Worm (Caenorhabditis elegans) whole organism, L1 larva: Measurements from ENCODE around the gene ZK829.3.
A peak's percentile ranks its signal among the peaks of the same experiment; 100 is the strongest.

ENCODE experiments used
- C16A3.4 ChIP-seq: fragments of 150-350 bp; optimal IDR thresholded peaks from 2 replicates; lab custom pipeline; 2014; ENCODE audit warnings: missing biosample characterization, missing genetic modification characterization
- C34B4.2 ChIP-seq: sonication (generic microtip); optimal IDR thresholded peaks from 2 replicates; lab custom pipeline; 2017; ENCODE audit warnings: mild to moderate bottlenecking, missing genetic modification characterization, missing compliant biosample characterization
- Y116A8C.19 ChIP-seq: sonication (generic microtip); optimal IDR thresholded peaks from 2 replicates; lab custom pipeline; 2016; ENCODE audit warnings: missing compliant biosample characterization, missing genetic modification characterization, borderline replicate concordance
- aha-1 ChIP-seq: fragments of 150-350 bp; optimal IDR thresholded peaks from 2 replicates; lab custom pipeline; 2014; ENCODE audit warnings: missing biosample characterization, missing genetic modification characterization
- alr-1 ChIP-seq: fragments of 200-800 bp; sonication (Bioruptor generic); optimal IDR thresholded peaks from 2 replicates; lab custom pipeline; 2018; ENCODE audit warnings: borderline replicate concordance, mild to moderate bottlenecking, missing genetic modification characterization, missing compliant biosample characterization
- blmp-1 ChIP-seq: fragments of 150-350 bp; optimal IDR thresholded peaks from 2 replicates; lab custom pipeline; 2014; ENCODE audit warnings: missing biosample characterization, missing genetic modification characterization
- ceh-63 ChIP-seq: fragments of 200-800 bp; sonication (Bioruptor generic); optimal IDR thresholded peaks from 2 replicates; lab custom pipeline; 2018; ENCODE audit warnings: mild to moderate bottlenecking, missing genetic modification characterization, missing compliant biosample characterization
- ceh-8 ChIP-seq: fragments of 200-800 bp; sonication (Bioruptor generic); optimal IDR thresholded peaks from 2 replicates; lab custom pipeline; 2018; ENCODE audit warnings: mild to moderate bottlenecking, missing genetic modification characterization, moderate library complexity, missing compliant biosample characterization
- ceh-82 ChIP-seq, 3 experiments: fragments of 150-350 bp in 1 of 3; sonication (generic microtip) in 2 of 3; optimal IDR thresholded peaks; 2 replicates each; lab custom pipeline; 2014 to 2017; ENCODE audit warnings: missing biosample characterization in 3 of 3, missing genetic modification characterization in 3 of 3
- ceh-90 ChIP-seq: sonication (generic microtip); optimal IDR thresholded peaks from 2 replicates; lab custom pipeline; 2016; ENCODE audit warnings: missing genetic modification characterization, missing compliant biosample characterization
- dpl-1 ChIP-seq, 3 experiments: fragments of 150-350 bp in 2 of 3; sonication (generic microtip) in 1 of 3; optimal IDR thresholded peaks; 2 replicates each; lab custom pipeline; 2014 to 2017; ENCODE audit warnings: missing biosample characterization in 3 of 3, missing genetic modification characterization in 3 of 3, missing genetic modification reagents in 3 of 3
- efl-1 ChIP-seq, 4 experiments: fragments of 150-350 bp; optimal IDR thresholded peaks in 3 of 4; peaks in 1 of 4; 1 replicate in 1 of 4; 2 replicates in 3 of 4; lab custom pipeline; 2014; ENCODE audit warnings: missing biosample characterization in 2 of 4, missing genetic modification characterization in 2 of 4, missing genetic modification reagents in 2 of 4
- efl-3 ChIP-seq: fragments of 200-800 bp; sonication (Bioruptor generic); optimal IDR thresholded peaks from 2 replicates; lab custom pipeline; 2018; ENCODE audit warnings: mild to moderate bottlenecking, missing genetic modification characterization, missing compliant biosample characterization
- egl-13 ChIP-seq: sonication (generic microtip); optimal IDR thresholded peaks from 2 replicates; lab custom pipeline; 2016; ENCODE audit warnings: missing genotype, missing genetic modification reagents, missing genetic modification characterization, missing compliant biosample characterization
- elt-3 ChIP-seq, 6 experiments: fragments of 150-350 bp in 1 of 6; sonication (generic microtip); optimal IDR thresholded peaks; 2 replicates each; lab custom pipeline; 2017 to 2018; ENCODE audit warnings: missing biosample characterization in 6 of 6, missing genetic modification characterization in 6 of 6, inconsistent platforms in 1 of 6
- ets-5 ChIP-seq: fragments of 200-800 bp; sonication (Bioruptor generic); IDR thresholded peaks from 2 replicates; pipeline ENCODE4 v1.3.6; 2022; ENCODE audit warnings: missing genetic modification characterization, missing compliant biosample characterization
- fkh-10 ChIP-seq: sonication (generic microtip); optimal IDR thresholded peaks from 2 replicates; lab custom pipeline; 2017; ENCODE audit warnings: missing biosample characterization, missing genetic modification reagents, missing genetic modification characterization
- fkh-8 ChIP-seq: sonication (generic microtip); optimal IDR thresholded peaks from 2 replicates; lab custom pipeline; 2016; ENCODE audit warnings: mild to moderate bottlenecking, missing genetic modification characterization, missing compliant biosample characterization
- grh-1 ChIP-seq: fragments of 200-800 bp; sonication (Bioruptor generic); IDR thresholded peaks from 2 replicates; pipeline ENCODE4 v1.3.6; 2022; ENCODE audit warnings: missing genetic modification reagents, missing genetic modification characterization, missing compliant biosample characterization
- irx-1 ChIP-seq: sonication (generic microtip); optimal IDR thresholded peaks from 2 replicates; lab custom pipeline; 2016; ENCODE audit warnings: missing genetic modification characterization, missing compliant biosample characterization
- lin-14 ChIP-seq: fragments of 200-800 bp; sonication (Bioruptor generic); optimal IDR thresholded peaks from 2 replicates; lab custom pipeline; 2018; ENCODE audit warnings: mild to moderate bottlenecking, missing genetic modification characterization, moderate library complexity, missing compliant biosample characterization
- lin-15B ChIP-seq: fragments of 150-350 bp; sonication (generic microtip); optimal IDR thresholded peaks from 3 replicates; lab custom pipeline; 2014; ENCODE audit warnings: missing biosample characterization, missing genetic modification characterization
- lin-35 ChIP-seq, 2 experiments: fragments of 150-350 bp; optimal IDR thresholded peaks; 2 replicates each; lab custom pipeline; 2014; ENCODE audit warnings: missing biosample characterization in 2 of 2, missing genetic modification characterization in 2 of 2, missing genetic modification reagents in 2 of 2
- mep-1 ChIP-seq: fragments of 150-350 bp; optimal IDR thresholded peaks from 2 replicates; lab custom pipeline; 2014; ENCODE audit warnings: missing biosample characterization, missing genetic modification characterization
- nhr-12 ChIP-seq: sonication (generic microtip); optimal IDR thresholded peaks from 2 replicates; lab custom pipeline; 2017; ENCODE audit warnings: missing biosample characterization, missing genetic modification characterization
- nhr-19 ChIP-seq: fragments of 200-800 bp; sonication (Bioruptor generic); conservative IDR thresholded peaks from 2 replicates; pipeline ENCODE4 v1.3.6; 2022; ENCODE audit warnings: missing genetic modification characterization, missing compliant biosample characterization
- nhr-20 ChIP-seq: sonication (generic microtip); optimal IDR thresholded peaks from 2 replicates; lab custom pipeline; 2016; ENCODE audit warnings: mild to moderate bottlenecking, missing genetic modification characterization, missing compliant biosample characterization
- nhr-71 ChIP-seq: sonication (generic microtip); optimal IDR thresholded peaks from 2 replicates; lab custom pipeline; 2016; ENCODE audit warnings: mild to moderate bottlenecking, missing genetic modification characterization, moderate library complexity, missing compliant biosample characterization
- nhr-76 ChIP-seq: sonication (generic microtip); optimal IDR thresholded peaks from 2 replicates; lab custom pipeline; 2017; ENCODE audit warnings: missing biosample characterization, missing genetic modification characterization
- nhr-77 ChIP-seq: fragments of 150-350 bp; optimal IDR thresholded peaks from 2 replicates; lab custom pipeline; 2014; ENCODE audit warnings: missing biosample characterization, missing genetic modification characterization
- nhr-85 ChIP-seq: sonication (generic microtip); peaks from one replicate; lab custom pipeline; 2016; ENCODE audit warnings: missing genetic modification characterization, inconsistent platforms, missing compliant biosample characterization
- nhr-90 ChIP-seq: sonication (generic microtip); optimal IDR thresholded peaks from 2 replicates; lab custom pipeline; 2016; ENCODE audit warnings: mild to moderate bottlenecking, missing genetic modification characterization, missing compliant biosample characterization; ENCODE audit not compliant: poor library complexity
- pqm-1 ChIP-seq: sonication (generic microtip); optimal IDR thresholded peaks from 3 replicates; lab custom pipeline; 2017; ENCODE audit warnings: missing biosample characterization, missing genetic modification characterization
- skn-1 ChIP-seq: fragments of 150-350 bp; optimal IDR thresholded peaks from 2 replicates; lab custom pipeline; 2014; ENCODE audit warnings: missing biosample characterization, missing genetic modification characterization
- snpc-4 ChIP-seq: fragments of 150-350 bp; optimal IDR thresholded peaks from 2 replicates; lab custom pipeline; 2014; ENCODE audit warnings: missing biosample characterization, missing genetic modification characterization
- snu-23 ChIP-seq: sonication (generic microtip); optimal IDR thresholded peaks from 2 replicates; lab custom pipeline; 2016; ENCODE audit warnings: missing genetic modification characterization, missing compliant biosample characterization
- sup-37 ChIP-seq: fragments of 200-800 bp; sonication (Bioruptor generic); optimal IDR thresholded peaks from 2 replicates; lab custom pipeline; 2018; ENCODE audit warnings: mild to moderate bottlenecking, missing genetic modification characterization, missing compliant biosample characterization
- swsn-7 ChIP-seq: sonication (generic microtip); optimal IDR thresholded peaks from 2 replicates; lab custom pipeline; 2016; ENCODE audit warnings: missing genetic modification characterization, missing compliant biosample characterization
- tbx-2 ChIP-seq: sonication (generic microtip); optimal IDR thresholded peaks from 2 replicates; lab custom pipeline; 2016; ENCODE audit warnings: missing genetic modification characterization, missing compliant biosample characterization
- tlp-1 ChIP-seq: fragments of 150-350 bp; optimal IDR thresholded peaks from 2 replicates; lab custom pipeline; 2014; ENCODE audit warnings: missing biosample characterization, missing genetic modification characterization
- unc-130 ChIP-seq: fragments of 150-350 bp; optimal IDR thresholded peaks from 2 replicates; lab custom pipeline; 2017; ENCODE audit warnings: missing biosample characterization, missing genetic modification characterization, inconsistent platforms
- unc-62 ChIP-seq: fragments of 150-350 bp; optimal IDR thresholded peaks from 2 replicates; lab custom pipeline; 2014; ENCODE audit warnings: missing biosample characterization, missing genetic modification reagents, missing genetic modification characterization
- unc-86 ChIP-seq: sonication (generic microtip); optimal IDR thresholded peaks from 2 replicates; lab custom pipeline; 2016; ENCODE audit warnings: missing genetic modification characterization, missing compliant biosample characterization
- zag-1 ChIP-seq: fragments of 150-350 bp; optimal IDR thresholded peaks from 2 replicates; lab custom pipeline; 2014; ENCODE audit warnings: missing biosample characterization, missing genetic modification characterization
- zip-4 ChIP-seq: fragments of 200-800 bp; sonication (Bioruptor generic); optimal IDR thresholded peaks from 2 replicates; lab custom pipeline; 2018; ENCODE audit warnings: mild to moderate bottlenecking, missing genetic modification characterization, moderate library complexity, missing compliant biosample characterization
- ztf-11 ChIP-seq, 2 experiments: sonication (generic microtip); optimal IDR thresholded peaks; 2 replicates each; lab custom pipeline; 2016 to 2017; ENCODE audit warnings: missing genetic modification characterization in 2 of 2, missing biosample characterization in 1 of 2, missing compliant biosample characterization in 1 of 2
- ztf-4 ChIP-seq: fragments of 150-350 bp; optimal IDR thresholded peaks from 2 replicates; lab custom pipeline; 2014; ENCODE audit warnings: missing biosample characterization, missing genetic modification characterization

The ZK829.3 gene

DNA sequence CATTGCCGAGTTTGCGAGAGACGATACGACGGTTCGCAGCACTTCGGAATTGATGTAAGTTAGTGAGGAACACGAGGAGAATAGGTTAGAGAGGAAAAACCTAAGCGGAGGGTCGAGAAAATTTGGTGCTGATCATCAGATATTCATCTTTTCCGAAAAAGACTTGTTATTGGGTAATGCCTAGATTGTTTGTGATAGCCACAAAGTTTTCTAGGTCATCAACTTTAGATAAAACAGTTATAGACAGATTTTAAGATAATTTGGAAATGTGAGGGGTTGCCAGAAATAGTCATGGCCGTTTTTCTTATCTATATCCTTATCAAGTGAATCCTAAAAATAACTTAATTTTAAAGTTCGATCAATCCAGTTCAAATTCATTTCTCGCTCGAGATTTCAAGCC, 45.1 kb downstream of the ZK829.3 start:
- TF ChIP-seq dpl-1 (GFP tag; optimal IDR thresholded peaks at IDR 0.05; lab: Kevin White, UChicago) = no peak
- TF ChIP-seq nhr-85 (tag; lab: Kevin White, UChicago) = peak; percentile 14
- TF ChIP-seq pqm-1 = no peak

DNA sequence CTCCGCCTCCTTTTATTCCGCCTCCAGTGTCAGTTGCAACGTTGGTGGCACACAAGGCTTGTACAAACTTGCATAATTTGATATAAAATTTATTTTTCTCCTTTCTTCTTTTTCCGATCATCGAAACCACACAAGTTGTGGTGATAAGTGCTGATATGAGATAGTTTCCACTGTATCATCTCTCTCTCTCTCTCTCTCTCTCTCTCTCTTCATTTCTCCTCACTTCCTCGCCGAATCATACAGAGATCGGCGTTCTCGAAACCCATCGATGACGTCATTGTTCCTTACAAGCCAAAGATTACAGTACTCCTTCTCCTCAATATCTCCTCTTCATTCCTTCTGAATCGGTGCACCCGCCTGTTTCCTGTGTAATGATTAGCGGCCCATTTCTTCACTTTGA, 46.2 kb downstream of the ZK829.3 start, which contains the start of gene nhr-43:
Gene nhr-43 (plus strand): TSS at position 233 of the 400 bp plus-strand sequence.
- TF ChIP-seq mep-1 (no peak), nhr-19 (GFP tag; lab: Robert Waterston, UW) (no peak), lin-14 (GFP tag; lab: Kevin White, UChicago) (no peak), dpl-1 (GFP tag; optimal IDR thresholded peaks at IDR 0.05; lab: Kevin White, UChicago) (no peak), ceh-63 (no peak), aha-1 (tag; lab: Kevin White, UChicago) (no peak), snpc-4 (tag; lab: Kevin White, UChicago) (no peak), efl-3 (GFP tag; lab: Kevin White, UChicago) (no peak), fkh-10 (GFP tag; lab: Kevin White, UChicago) (no peak), ztf-4 (tag; lab: Kevin White, UChicago) (no peak), tlp-1 (tag; lab: Kevin White, UChicago) (no peak), elt-3 (tag; optimal IDR thresholded peaks at IDR 0.05; lab: Kevin White, UChicago) (peak in 2 of 6 experiments; percentile 8 to 30), C16A3.4 (no peak), nhr-76 (tag; lab: Kevin White, UChicago) (no peak), unc-62 (no peak), ztf-11 (tag; optimal IDR thresholded peaks at IDR 0.05; lab: Kevin White, UChicago) (no peak), tbx-2 (tag; lab: Kevin White, UChicago) (no peak), lin-15B (tag; lab: Kevin White, UChicago) (no peak), nhr-90 (no peak), sup-37 (GFP tag; lab: Kevin White, UChicago) (no peak), ceh-90 (tag; lab: Kevin White, UChicago) (no peak), ceh-8 (no peak), grh-1 (GFP tag; lab: Robert Waterston, UW) (no peak), irx-1 (no peak), swsn-7 (tag; lab: Kevin White, UChicago) (no peak), nhr-12 (tag; lab: Kevin White, UChicago) (no peak), egl-13 (tag; lab: Kevin White, UChicago) (no peak), ets-5 (GFP tag; lab: Robert Waterston, UW) (no peak), efl-1 (optimal IDR thresholded peaks at IDR 0.05; lab: Kevin White, UChicago) (no peak), efl-1 (GFP tag; optimal IDR thresholded peaks at IDR 0.05 in 1 of 2; lab: Kevin White, UChicago) (no peak), ceh-82 (tag; optimal IDR thresholded peaks at IDR 0.05; lab: Kevin White, UChicago) (no peak), nhr-20 (peak; percentile 28), blmp-1 (tag; lab: Kevin White, UChicago) (peak; percentile 62), nhr-71 (peak; percentile 48), nhr-77 (tag; lab: Kevin White, UChicago) (no peak), Y116A8C.19 (tag; lab: Kevin White, UChicago) (no peak), fkh-8 (no peak), skn-1 (no peak), zip-4 (GFP tag; lab: Kevin White, UChicago) (no peak), nhr-85 (tag; lab: Kevin White, UChicago) (peak; percentile 72), zag-1 (no peak)

DNA sequence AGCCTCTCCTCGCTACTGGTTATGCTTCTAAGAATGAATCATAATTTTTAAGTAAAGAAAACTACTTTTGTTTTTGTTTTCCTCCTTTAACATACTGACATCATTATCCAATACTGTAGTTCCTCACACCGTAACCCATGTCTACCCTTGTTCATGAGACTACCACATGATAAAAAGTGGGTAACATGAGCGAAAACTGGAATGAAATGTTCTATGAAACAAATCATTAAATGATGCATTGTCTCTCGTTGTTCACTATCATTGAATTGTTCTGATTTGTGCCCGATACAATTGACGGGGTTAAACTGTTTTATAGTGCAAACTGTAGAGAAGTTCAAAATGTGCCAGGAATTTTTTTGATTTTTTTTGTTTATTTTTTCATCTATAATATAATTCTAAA, 47.8 kb downstream of the ZK829.3 start:
- TF ChIP-seq tbx-2 (tag; lab: Kevin White, UChicago) = no peak
- no peak for TF ChIP-seq C16A3.4
- TF ChIP-seq unc-86 = no peak
- TF ChIP-seq snu-23 (GFP tag; lab: Kevin White, UChicago) = peak; percentile 14
- peak in 1 of 2 experiments; percentile 41 for TF ChIP-seq lin-35 (GFP tag; optimal IDR thresholded peaks at IDR 0.05; lab: Kevin White, UChicago)
- no peak for TF ChIP-seq skn-1
- no peak for TF ChIP-seq efl-1 (optimal IDR thresholded peaks at IDR 0.05; lab: Kevin White, UChicago)
- TF ChIP-seq efl-1 (GFP tag; optimal IDR thresholded peaks at IDR 0.05 in 1 of 2; lab: Kevin White, UChicago) = peak in 1 of 2 experiments; percentile 64
- TF ChIP-seq lin-14 (GFP tag; lab: Kevin White, UChicago) = peak; percentile 33
- no peak for TF ChIP-seq snpc-4 (tag; lab: Kevin White, UChicago)
- TF ChIP-seq swsn-7 (tag; lab: Kevin White, UChicago) = no peak
- TF ChIP-seq elt-3 (tag; optimal IDR thresholded peaks at IDR 0.05; lab: Kevin White, UChicago) = peak in 2 of 6 experiments; percentile 12 to 47
- TF ChIP-seq C34B4.2 (tag; lab: Kevin White, UChicago) = no peak
- no peak for TF ChIP-seq unc-130 (tag; lab: Kevin White, UChicago)
- TF ChIP-seq nhr-77 (tag; lab: Kevin White, UChicago) = no peak
- TF ChIP-seq blmp-1 (tag; lab: Kevin White, UChicago) = peak; percentile 34
- TF ChIP-seq nhr-20 = peak; percentile 67
- TF ChIP-seq nhr-90 = no peak
- TF ChIP-seq nhr-85 (tag; lab: Kevin White, UChicago) = peak; percentile 76
- TF ChIP-seq alr-1 (tag; lab: Kevin White, UChicago) = no peak
